Worm (Caenorhabditis elegans): ENCODE results near the gene srx-31.
A peak's percentile ranks its signal among the peaks of the same experiment; 100 is the strongest.

srx-31 gene

ce11 chrV:774341-774740 is 48.5 kb downstream of the srx-31 start:
- TF ChIP-seq snpc-4 (tag; optimal IDR thresholded peaks at IDR 0.05) (no peak), Y55F3AM.14 (GFP tag; optimal IDR thresholded peaks at IDR 0.05) (no peak), nhr-6 (tag; optimal IDR thresholded peaks at IDR 0.05) (no peak), sem-4 (tag; optimal IDR thresholded peaks at IDR 0.05) (no peak), aly-2 (tag; optimal IDR thresholded peaks at IDR 0.05) (no peak), ama-1 (optimal IDR thresholded peaks at IDR 0.05) (no peak), fos-1 (tag; optimal IDR thresholded peaks at IDR 0.05) (no peak), nhr-129 (tag; optimal IDR thresholded peaks at IDR 0.05) (no peak), blmp-1 (tag; optimal IDR thresholded peaks at IDR 0.05; ENCODE audit: insufficient read depth) (no peak), sma-3 (GFP tag; optimal IDR thresholded peaks at IDR 0.05) (no peak), unc-55 (GFP tag; optimal IDR thresholded peaks at IDR 0.05) (no peak), lsy-2 (tag; optimal IDR thresholded peaks at IDR 0.05) (no peak)

- no peak for TF ChIP-seq mbf-1 (tag; optimal IDR thresholded peaks at IDR 0.05)
- peak; percentile 70 for TF ChIP-seq mab-5 (tag; optimal IDR thresholded peaks at IDR 0.05)
- TF ChIP-seq nhr-11 (tag; optimal IDR thresholded peaks at IDR 0.05), result no peak
- peak; percentile 66 for TF ChIP-seq fos-1 (tag; optimal IDR thresholded peaks at IDR 0.05)
- no peak for TF ChIP-seq nhr-12 (tag; optimal IDR thresholded peaks at IDR 0.05)
- peak; percentile 66 for TF ChIP-seq nhr-6 (tag; optimal IDR thresholded peaks at IDR 0.05)
- peak; percentile 64 to 90 for TF ChIP-seq lsy-2 (tag; optimal IDR thresholded peaks at IDR 0.05)
- peak; percentile 90 for TF ChIP-seq sma-3 (GFP tag; optimal IDR thresholded peaks at IDR 0.05)
- peak; percentile 9 for TF ChIP-seq nhr-237 (tag; optimal IDR thresholded peaks at IDR 0.05)
- no peak for TF ChIP-seq dmd-4 (tag; optimal IDR thresholded peaks at IDR 0.05)
- TF ChIP-seq lin-39 (tag; optimal IDR thresholded peaks at IDR 0.05), result no peak
- peak; percentile 88 for TF ChIP-seq lin-13 (GFP tag; optimal IDR thresholded peaks at IDR 0.05)
- peak; percentile 72 for TF ChIP-seq ztf-4 (tag; optimal IDR thresholded peaks at IDR 0.05)
- TF ChIP-seq F13H6.1 (tag; optimal IDR thresholded peaks at IDR 0.05), result peak; percentile 80
- TF ChIP-seq mdl-1 (tag; optimal IDR thresholded peaks at IDR 0.05), result no peak
- no peak for TF ChIP-seq nhr-23 (tag; optimal IDR thresholded peaks at IDR 0.05)
- TF ChIP-seq snpc-4 (tag; optimal IDR thresholded peaks at IDR 0.05), result peak; percentile 35
- no peak for TF ChIP-seq ceh-16 (tag; optimal IDR thresholded peaks at IDR 0.05)
- peak; percentile 89 for TF ChIP-seq sma-9 (GFP tag; optimal IDR thresholded peaks at IDR 0.05)
- no peak for TF ChIP-seq sma-9 (tag; optimal IDR thresholded peaks at IDR 0.05)
- no peak for TF ChIP-seq ztf-11 (tag; optimal IDR thresholded peaks at IDR 0.05)
- peak; percentile 81 for TF ChIP-seq nhr-21 (tag; optimal IDR thresholded peaks at IDR 0.05)
- peak; percentile 90 for TF ChIP-seq crh-2 (tag; optimal IDR thresholded peaks at IDR 0.05)
- no peak for TF ChIP-seq peb-1 (tag; optimal IDR thresholded peaks at IDR 0.05)
- TF ChIP-seq lin-11 (tag; optimal IDR thresholded peaks at IDR 0.05), result peak; percentile 79
- TF ChIP-seq C34F6.9 (tag; optimal IDR thresholded peaks at IDR 0.05), result peak; percentile 93
- peak; percentile 22 for TF ChIP-seq ceh-82 (tag; optimal IDR thresholded peaks at IDR 0.05)
- TF ChIP-seq aly-2 (tag; optimal IDR thresholded peaks at IDR 0.05), result no peak
- no peak for TF ChIP-seq Y55F3AM.14 (GFP tag; optimal IDR thresholded peaks at IDR 0.05)
- TF ChIP-seq unc-39 (tag; optimal IDR thresholded peaks at IDR 0.05), result no peak
- peak; percentile 1 for TF ChIP-seq R02D3.7 (tag; optimal IDR thresholded peaks at IDR 0.05)
- peak; percentile 26 for TF ChIP-seq blmp-1 (tag; optimal IDR thresholded peaks at IDR 0.05; ENCODE audit: insufficient read depth)
- no peak for TF ChIP-seq nhr-10 (tag; optimal IDR thresholded peaks at IDR 0.05)
- TF ChIP-seq nhr-129 (tag; optimal IDR thresholded peaks at IDR 0.05), result peak; percentile 69
- no peak for TF ChIP-seq elt-3 (tag; optimal IDR thresholded peaks at IDR 0.05)
- TF ChIP-seq nhr-77 (tag; optimal IDR thresholded peaks at IDR 0.05), result no peak
- no peak for TF ChIP-seq elt-1 (tag; optimal IDR thresholded peaks at IDR 0.05)
- peak; percentile 69 for TF ChIP-seq nhr-25 (tag; optimal IDR thresholded peaks at IDR 0.05)
- TF ChIP-seq unc-55 (GFP tag; optimal IDR thresholded peaks at IDR 0.05), result peak; percentile 89
- TF ChIP-seq skn-1 (tag; optimal IDR thresholded peaks at IDR 0.05), result no peak
- peak; percentile 98 for TF ChIP-seq gmeb-1 (tag; optimal IDR thresholded peaks at IDR 0.05)
- peak; percentile 76 for TF ChIP-seq sem-4 (tag; optimal IDR thresholded peaks at IDR 0.05)
- TF ChIP-seq ZK546.5 (tag; optimal IDR thresholded peaks at IDR 0.05), result no peak
- TF ChIP-seq zag-1 (tag; optimal IDR thresholded peaks at IDR 0.05), result no peak
- TF ChIP-seq egl-27 (tag; optimal IDR thresholded peaks at IDR 0.05), result peak; percentile 72
- TF ChIP-seq ama-1 (optimal IDR thresholded peaks at IDR 0.05), result peak; percentile 55
- TF ChIP-seq ztf-1 (GFP tag; conservative IDR thresholded peaks at IDR 0.05), result no peak
- no peak for TF ChIP-seq alr-1 (tag; optimal IDR thresholded peaks at IDR 0.05)
- TF ChIP-seq unc-62 (GFP tag; optimal IDR thresholded peaks at IDR 0.05), result peak; percentile 9
Observed at ce11 chrV:773256-773655, 49.6 kb downstream of the srx-31 start, which contains the start of gene sti-1. Gene sti-1 (plus strand): TSS chrV:773518.
